Worm (Caenorhabditis elegans): ENCODE measurements around the gene ZK795.3.

DNA sequence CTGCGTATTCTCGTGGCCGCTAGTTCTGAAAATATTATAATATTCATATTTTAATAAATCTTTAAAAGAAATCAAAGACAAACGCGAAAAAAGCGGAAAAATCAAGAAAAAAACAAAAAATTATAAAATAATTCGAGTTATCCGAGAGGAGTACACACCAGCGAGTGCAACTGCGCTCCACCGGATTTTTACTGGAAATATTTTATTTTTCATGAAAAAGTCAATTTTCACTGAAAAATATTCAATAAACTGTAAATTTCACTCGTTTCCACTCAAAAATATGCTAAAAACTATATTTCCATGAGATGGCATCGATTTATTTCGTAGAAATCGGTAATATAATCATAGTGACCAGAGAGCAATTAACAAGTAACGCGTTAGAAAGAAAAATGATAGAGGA, 46.2 kb downstream of the ZK795.3 start, which contains the start of gene Y55D9A.2:
- TF ChIP-seq F13H6.1 (tag; optimal IDR thresholded peaks at IDR 0.05) (no peak), che-1 (tag; optimal IDR thresholded peaks at IDR 0.05) (no peak), ceh-34 (tag; optimal IDR thresholded peaks at IDR 0.05) (no peak), tbx-2 (tag; optimal IDR thresholded peaks at IDR 0.05) (no peak), elt-2 (tag; optimal IDR thresholded peaks at IDR 0.05) (no peak)
